Fruit fly (Drosophila melanogaster) S2 (cell line): ENCODE data around the gene Acyp.

Experiments used
- CG8478 ChIP-seq: fragments of >200 bp; optimal IDR thresholded peaks from 2 replicates; lab custom pipeline; 2018
- CTCF ChIP-seq, 2 experiments: fragments of >200 bp; optimal IDR thresholded peaks; 2 replicates each; lab custom pipeline; 2018

dm6 chr2L:13877934-13878580 is 33.8 kb upstream of the Acyp start:
- TF ChIP-seq CG8478 (lab: Kevin White, UChicago), result no peak
- no peak for TF ChIP-seq CTCF (optimal IDR thresholded peaks at IDR 0.05; lab: Kevin White, UChicago)
